Fruit fly (Drosophila melanogaster) whole organism, embryonic: ENCODE measurements around the gene Aps.
A peak's percentile ranks its signal among the peaks of the same experiment; 100 is the strongest.

ENCODE experiments used
- Asciz ChIP-seq: fragments of 200-800 bp; sonication (Bioruptor generic); optimal IDR thresholded peaks from 2 replicates; lab custom pipeline; 2017; ENCODE audit warnings: missing biosample characterization, mild to moderate bottlenecking, missing genetic modification characterization, missing genetic modification reagents
- Atf-2 ChIP-seq: fragments of 200-800 bp; sonication (Bioruptor generic); optimal IDR thresholded peaks from 2 replicates; lab custom pipeline; 2016; ENCODE audit warnings: missing biosample characterization, missing genetic modification characterization
- Atf3 ChIP-seq: fragments of 200-800 bp; sonication (Bioruptor generic); optimal IDR thresholded peaks from 3 replicates; lab custom pipeline; 2016; ENCODE audit warnings: missing biosample characterization, missing genetic modification characterization
- CG10321 ChIP-seq: fragments of 200-800 bp; sonication (Bioruptor generic); IDR thresholded peaks from 2 replicates; pipeline ENCODE4 v1.3.6; 2022; ENCODE audit warnings: missing biosample characterization, missing genetic modification characterization
- CG10431 ChIP-seq: fragments of 200-800 bp; sonication (Bioruptor generic); optimal IDR thresholded peaks from 3 replicates; lab custom pipeline; 2018; ENCODE audit warnings: missing biosample characterization, mild to moderate bottlenecking, missing genetic modification characterization
- CG11398 ChIP-seq: fragments of 200-800 bp; sonication (Bioruptor generic); optimal IDR thresholded peaks from 2 replicates; lab custom pipeline; 2016; ENCODE audit warnings: missing biosample characterization, missing genetic modification characterization
- CG1233 ChIP-seq: fragments of 200-800 bp; sonication (Bioruptor generic); optimal IDR thresholded peaks from 4 replicates; lab custom pipeline; 2018; ENCODE audit warnings: missing biosample characterization, mild to moderate bottlenecking, missing genetic modification characterization
- CG12744 ChIP-seq: fragments of 200-800 bp; sonication (Bioruptor generic); optimal IDR thresholded peaks from 2 replicates; lab custom pipeline; 2016; ENCODE audit warnings: missing biosample characterization, missing genetic modification characterization
- CG14710 ChIP-seq: fragments of 200-800 bp; sonication (Bioruptor generic); optimal IDR thresholded peaks from 3 replicates; lab custom pipeline; 2019; ENCODE audit warnings: missing biosample characterization, mild to moderate bottlenecking, missing genetic modification characterization, moderate library complexity
- CG15479 ChIP-seq: fragments of 200-800 bp; sonication (Bioruptor generic); optimal IDR thresholded peaks from 3 replicates; lab custom pipeline; 2019; ENCODE audit warnings: missing biosample characterization, mild to moderate bottlenecking, missing genetic modification characterization, moderate library complexity
- CG1603 ChIP-seq: fragments of 200-800 bp; sonication (Bioruptor generic); optimal IDR thresholded peaks from 2 replicates; lab custom pipeline; 2019; ENCODE audit warnings: missing biosample characterization, mild to moderate bottlenecking, missing genetic modification characterization, moderate library complexity
- CG17186 ChIP-seq: fragments of 200-800 bp; sonication (Bioruptor generic); optimal IDR thresholded peaks from 3 replicates; lab custom pipeline; 2017; ENCODE audit warnings: missing biosample characterization, missing genetic modification reagents, missing genetic modification characterization
- CG17361 ChIP-seq: fragments of 200-800 bp; sonication (Bioruptor generic); IDR thresholded peaks from 3 replicates; pipeline ENCODE4 v1.3.6; 2022; ENCODE audit warnings: missing biosample characterization, missing genetic modification characterization
- CG17568 ChIP-seq: fragments of 200-800 bp; sonication (Bioruptor generic); optimal IDR thresholded peaks from 2 replicates; lab custom pipeline; 2018; ENCODE audit warnings: missing biosample characterization, mild to moderate bottlenecking, missing genetic modification characterization, moderate library complexity
- CG18262 ChIP-seq: fragments of 200-800 bp; optimal IDR thresholded peaks from 3 replicates; lab custom pipeline; 2019; ENCODE audit warnings: missing biosample characterization, mild to moderate bottlenecking, missing genetic modification characterization, moderate library complexity
- CG2199 ChIP-seq: fragments of 200-800 bp; sonication (Bioruptor generic); IDR thresholded peaks from 3 replicates; pipeline ENCODE4 v1.3.6; 2022; ENCODE audit warnings: missing biosample characterization, missing genetic modification characterization
- CG2202 ChIP-seq: fragments of 200-800 bp; sonication (Bioruptor generic); optimal IDR thresholded peaks from 2 replicates; lab custom pipeline; 2018; ENCODE audit warnings: missing biosample characterization, mild to moderate bottlenecking, missing genetic modification characterization
- CG32532 ChIP-seq: fragments of 200-800 bp; sonication (Bioruptor generic); IDR thresholded peaks from 2 replicates; pipeline ENCODE4 v1.3.6; 2022; ENCODE audit warnings: missing biosample characterization, missing genetic modification characterization
- CG3281 ChIP-seq: fragments of 200-800 bp; sonication (Bioruptor generic); optimal IDR thresholded peaks from 3 replicates; lab custom pipeline; 2017; ENCODE audit warnings: missing biosample characterization, mild to moderate bottlenecking, missing genetic modification characterization
- CG33213 ChIP-seq: fragments of 200-800 bp; sonication (Bioruptor generic); optimal IDR thresholded peaks from 3 replicates; lab custom pipeline; 2016; ENCODE audit warnings: missing biosample characterization, missing genetic modification characterization
- CG4360 ChIP-seq: fragments of 200-800 bp; sonication (Bioruptor generic); IDR thresholded peaks from 2 replicates; pipeline ENCODE4 v1.3.6; 2022; ENCODE audit warnings: missing biosample characterization, missing genetic modification characterization
- CG4707 ChIP-seq: fragments of 200-800 bp; sonication (Bioruptor generic); optimal IDR thresholded peaks from 2 replicates; lab custom pipeline; 2018; ENCODE audit warnings: missing biosample characterization, mild to moderate bottlenecking, missing genetic modification characterization, moderate library complexity
- CG5180 ChIP-seq: fragments of 200-800 bp; sonication (Bioruptor generic); optimal IDR thresholded peaks from 3 replicates; lab custom pipeline; 2017; ENCODE audit warnings: missing biosample characterization, missing genetic modification characterization, mild to moderate bottlenecking, moderate library complexity, missing genetic modification reagents
- CG6654 ChIP-seq: fragments of 200-800 bp; sonication (Bioruptor generic); optimal IDR thresholded peaks from 2 replicates; lab custom pipeline; 2017; ENCODE audit warnings: missing biosample characterization, mild to moderate bottlenecking, missing genetic modification characterization
- Dad ChIP-seq: fragments of 200-800 bp; sonication (Bioruptor generic); optimal IDR thresholded peaks from 3 replicates; lab custom pipeline; 2016; ENCODE audit warnings: missing biosample characterization, missing genetic modification characterization
- Jarid2 ChIP-seq: fragments of 200-800 bp; sonication (Bioruptor generic); optimal IDR thresholded peaks from 3 replicates; lab custom pipeline; 2017; ENCODE audit warnings: mild to moderate bottlenecking, missing biosample characterization, missing genetic modification reagents, missing genetic modification characterization
- Mrtf ChIP-seq: fragments of 200-800 bp; sonication (Bioruptor generic); IDR thresholded peaks from 3 replicates; pipeline ENCODE4 v1.3.6; 2022; ENCODE audit warnings: missing biosample characterization, missing genetic modification characterization
- NC2β ChIP-seq: fragments of 200-800 bp; sonication (Bioruptor generic); optimal IDR thresholded peaks from 2 replicates; lab custom pipeline; 2016; ENCODE audit warnings: missing biosample characterization, missing genetic modification characterization
- Nf-YA ChIP-seq: fragments of 200-800 bp; sonication (Bioruptor generic); IDR thresholded peaks from 2 replicates; pipeline ENCODE4 v1.3.6; 2022; ENCODE audit warnings: missing biosample characterization, missing genetic modification characterization
- Ssrp ChIP-seq: fragments of 200-800 bp; sonication (Bioruptor generic); optimal IDR thresholded peaks from 2 replicates; lab custom pipeline; 2018; ENCODE audit warnings: missing biosample characterization, mild to moderate bottlenecking, missing genetic modification characterization, moderate library complexity
- Trl ChIP-seq, 3 experiments: fragments of >200 bp in 2 of 3; fragments of 200-800 bp in 1 of 3; sonication (Bioruptor generic) in 1 of 3; optimal IDR thresholded peaks; 2 replicates in 1 of 3; 3 replicates in 2 of 3; lab custom pipeline; 2016 to 2017; ENCODE audit warnings: missing biosample characterization in 1 of 3, missing genetic modification characterization in 1 of 3
- Xrp1 ChIP-seq: fragments of 200-800 bp; sonication (Bioruptor generic); IDR thresholded peaks from 2 replicates; pipeline ENCODE4 v1.3.6; 2022; ENCODE audit warnings: missing biosample characterization, missing genetic modification characterization
- amos ChIP-seq: fragments of 200-800 bp; sonication (Bioruptor generic); IDR thresholded peaks from 2 replicates; pipeline ENCODE4 v1.3.6; 2022; ENCODE audit warnings: missing biosample characterization, missing genetic modification characterization; ENCODE audit not compliant: partially characterized antibody
- bab2 ChIP-seq: fragments of 200-800 bp; sonication (Bioruptor generic); optimal IDR thresholded peaks from 2 replicates; lab custom pipeline; 2016; ENCODE audit warnings: missing biosample characterization, missing genetic modification characterization
- bsh ChIP-seq, 2 experiments: fragments of 200-800 bp; sonication (Bioruptor generic); optimal IDR thresholded peaks; 2 replicates each; lab custom pipeline; 2017 to 2018; ENCODE audit warnings: mild to moderate bottlenecking in 2 of 2, missing biosample characterization in 2 of 2, missing genetic modification characterization in 2 of 2, moderate library complexity in 1 of 2
- cg ChIP-seq: fragments of 200-800 bp; sonication (Bioruptor generic); optimal IDR thresholded peaks from 3 replicates; lab custom pipeline; 2019; ENCODE audit warnings: missing biosample characterization, mild to moderate bottlenecking, missing genetic modification characterization, moderate library complexity
- chif ChIP-seq, 2 experiments: fragments of 200-800 bp; sonication (Bioruptor generic); optimal IDR thresholded peaks; 3 replicates each; lab custom pipeline; 2016; ENCODE audit warnings: missing biosample characterization in 2 of 2, missing genetic modification characterization in 2 of 2
- da ChIP-seq: fragments of 200-800 bp; sonication (Bioruptor generic); optimal IDR thresholded peaks from 2 replicates; lab custom pipeline; 2016; ENCODE audit warnings: missing biosample characterization, missing genetic modification characterization
- kni ChIP-seq: fragments of 200-800 bp; sonication (Bioruptor generic); optimal IDR thresholded peaks from 3 replicates; lab custom pipeline; 2017; ENCODE audit warnings: mild to moderate bottlenecking, missing biosample characterization, missing genetic modification reagents, missing genetic modification characterization
- lab ChIP-seq: fragments of 200-800 bp; sonication (Bioruptor generic); optimal IDR thresholded peaks from 3 replicates; lab custom pipeline; 2017; ENCODE audit warnings: missing biosample characterization, missing genetic modification characterization, mild to moderate bottlenecking, moderate library complexity, missing genetic modification reagents
- lola ChIP-seq, 3 experiments: fragments of >200 bp in 2 of 3; fragments of 200-800 bp in 1 of 3; sonication (Bioruptor generic) in 1 of 3; optimal IDR thresholded peaks; 2 replicates each; lab custom pipeline; 2017 to 2019; ENCODE audit warnings: missing biosample characterization in 3 of 3, missing genetic modification characterization in 3 of 3, mild to moderate bottlenecking in 1 of 3, moderate library complexity in 1 of 3
- pfk ChIP-seq: fragments of 200-800 bp; sonication (Bioruptor generic); optimal IDR thresholded peaks from 2 replicates; lab custom pipeline; 2018; ENCODE audit warnings: missing biosample characterization, mild to moderate bottlenecking, missing genetic modification characterization, moderate library complexity
- prd ChIP-seq, 3 experiments: fragments of >200 bp in 2 of 3; fragments of 200-800 bp in 1 of 3; sonication (Bioruptor generic) in 1 of 3; optimal IDR thresholded peaks in 2 of 3; IDR thresholded peaks in 1 of 3; 2 replicates in 2 of 3; 3 replicates in 1 of 3; pipeline versions ENCODE4 v1.3.6 to Lab custom; 2017 to 2022; ENCODE audit warnings: missing biosample characterization in 1 of 3, missing genetic modification characterization in 1 of 3
- schlank ChIP-seq: fragments of 200-800 bp; sonication (Bioruptor generic); optimal IDR thresholded peaks from 2 replicates; lab custom pipeline; 2018; ENCODE audit warnings: missing biosample characterization, mild to moderate bottlenecking, missing genetic modification characterization
- sd ChIP-seq: fragments of 200-800 bp; sonication (Bioruptor generic); optimal IDR thresholded peaks from 3 replicates; lab custom pipeline; 2018; ENCODE audit warnings: missing biosample characterization, mild to moderate bottlenecking, missing genetic modification characterization, moderate library complexity
- stwl ChIP-seq: fragments of 200-800 bp; sonication (Bioruptor generic); optimal IDR thresholded peaks from 3 replicates; lab custom pipeline; 2018; ENCODE audit warnings: missing biosample characterization, mild to moderate bottlenecking, missing genetic modification characterization, moderate library complexity
- tll ChIP-seq, 2 experiments: fragments of 200-800 bp in 1 of 2; fragments of >200 bp in 1 of 2; sonication (Bioruptor generic) in 1 of 2; optimal IDR thresholded peaks; 2 replicates each; lab custom pipeline; 2017 to 2019; ENCODE audit warnings: missing biosample characterization in 2 of 2, missing genetic modification characterization in 2 of 2, mild to moderate bottlenecking in 1 of 2, moderate library complexity in 1 of 2
- zfh1 ChIP-seq: fragments of 200-800 bp; sonication (Bioruptor generic); IDR thresholded peaks from 3 replicates; pipeline ENCODE4 v1.3.6; 2022; ENCODE audit warnings: missing biosample characterization, missing genetic modification characterization

Gene Aps

dm6 chr3L:10858569-10858968 is 40.4 kb downstream of the Aps start (continued):
- TF ChIP-seq cg (peak; percentile 15), CG18262 (tag; lab: Kevin White, UChicago) (peak; percentile 22), CG6654 (GFP tag; lab: Kevin White, UChicago) (no peak), Asciz (peak; percentile 47), prd (optimal IDR thresholded peaks at IDR 0.05; lab: Kevin White, UChicago) (no peak), prd (GFP tag; IDR thresholded peaks at IDR 0.05; lab: Robert Waterston, UW) (no peak), lab (GFP tag; lab: Kevin White, UChicago) (peak; percentile 8), Trl (optimal IDR thresholded peaks at IDR 0.05; lab: Kevin White, UChicago) (no peak), Trl (GFP tag; optimal IDR thresholded peaks at IDR 0.05; lab: Kevin White, UChicago) (no peak), Ssrp (tag; lab: Kevin White, UChicago) (peak; percentile 5), schlank (no peak), CG17568 (GFP tag; lab: Kevin White, UChicago) (peak; percentile 45), tll (GFP tag; optimal IDR thresholded peaks at IDR 0.05; lab: Kevin White, UChicago) (peak in 1 of 2 experiments; percentile 69), CG2199 (GFP tag; lab: Robert Waterston, UW) (peak; percentile 47; the same call in 2 of the 3 replicates), CG1233 (GFP tag; lab: Kevin White, UChicago) (peak; percentile 36), lola (GFP tag; optimal IDR thresholded peaks at IDR 0.05; lab: Kevin White, UChicago) (peak in 1 of 3 experiments; percentile 38), CG3281 (GFP tag; lab: Kevin White, UChicago) (no peak), bsh (GFP tag; optimal IDR thresholded peaks at IDR 0.05; lab: Kevin White, UChicago) (peak in 1 of 2 experiments; percentile 34), CG11398 (GFP tag; lab: Kevin White, UChicago) (peak; percentile 50), CG10321 (peak; percentile 24; the same call in 1 of the 2 replicates), CG2202 (peak; percentile 31), CG17186 (GFP tag; lab: Kevin White, UChicago) (peak; percentile 21), zfh1 (GFP tag; lab: Robert Waterston, UW) (0 out of 3 replicates have a peak, but pooled peaks have one; percentile 41), kni (peak; percentile 48), CG33213 (GFP tag; lab: Kevin White, UChicago) (no peak), CG14710 (tag; lab: Kevin White, UChicago) (peak; percentile 35), CG17361 (no peak), NC2β (no peak), CG1603 (tag; lab: Kevin White, UChicago) (peak; percentile 12), CG32532 (GFP tag; lab: Robert Waterston, UW) (no peak), Dad (GFP tag; lab: Kevin White, UChicago) (peak; percentile 31), CG12744 (GFP tag; lab: Kevin White, UChicago) (no peak), CG4707 (GFP tag; lab: Kevin White, UChicago) (peak; percentile 15), Jarid2 (GFP tag; lab: Kevin White, UChicago) (peak; percentile 54), da (GFP tag; lab: Kevin White, UChicago) (peak; percentile 64), stwl (tag; lab: Kevin White, UChicago) (peak; percentile 9), Atf-2 (GFP tag; lab: Kevin White, UChicago) (peak; percentile 3), bab2 (GFP tag; lab: Kevin White, UChicago) (peak; percentile 43), Nf-YA (GFP tag; lab: Robert Waterston, UW) (no peak), chif (GFP tag; optimal IDR thresholded peaks at IDR 0.05; lab: Kevin White, UChicago) (peak; percentile 18), CG5180 (GFP tag; lab: Kevin White, UChicago) (no peak), Xrp1 (GFP tag; lab: Robert Waterston, UW) (peak; percentile 45), CG4360 (GFP tag; lab: Robert Waterston, UW) (peak; percentile 69; the same call in 1 of the 2 replicates), amos (GFP tag; lab: Robert Waterston, UW) (no peak), Atf3 (GFP tag; lab: Kevin White, UChicago) (no peak), Mrtf (no peak), CG15479 (peak; percentile 84), CG10431 (GFP tag; lab: Kevin White, UChicago) (peak; percentile 97), sd (tag; lab: Kevin White, UChicago) (no peak), pfk (GFP tag; lab: Kevin White, UChicago) (no peak)
